Worm (Caenorhabditis elegans): Measurements from ENCODE around the gene pdf-2.

DNA sequence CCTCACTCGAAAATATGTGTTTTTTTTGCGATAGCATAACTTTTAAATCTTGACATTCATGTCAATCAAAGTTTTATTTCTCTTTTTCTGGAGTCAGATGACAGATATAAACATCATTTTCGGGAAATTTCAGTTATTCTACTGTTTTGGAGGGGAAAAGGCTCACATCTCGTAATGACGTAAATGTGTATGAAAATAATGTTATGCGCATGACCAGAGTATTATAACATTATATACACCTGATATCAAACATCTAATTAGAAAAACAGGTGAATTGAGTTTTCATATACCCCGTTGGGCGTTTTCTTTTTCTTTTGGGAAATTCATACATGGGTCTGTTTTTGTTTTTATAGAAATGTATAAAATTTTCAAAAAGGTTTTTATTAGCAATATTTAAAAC lies 18.9 kb upstream of the pdf-2 start:
- TF ChIP-seq ZK546.5 (tag; optimal IDR thresholded peaks at IDR 0.05) (no peak), Y55F3AM.14 (GFP tag; optimal IDR thresholded peaks at IDR 0.05) (no peak), unc-55 (GFP tag; optimal IDR thresholded peaks at IDR 0.05) (no peak), elt-1 (tag; optimal IDR thresholded peaks at IDR 0.05) (no peak), R02D3.7 (tag; optimal IDR thresholded peaks at IDR 0.05) (no peak), ztf-11 (tag; optimal IDR thresholded peaks at IDR 0.05) (no peak), aly-2 (tag; optimal IDR thresholded peaks at IDR 0.05) (no peak), mbf-1 (tag; optimal IDR thresholded peaks at IDR 0.05) (no peak), ama-1 (optimal IDR thresholded peaks at IDR 0.05) (no peak), lin-11 (tag; optimal IDR thresholded peaks at IDR 0.05) (no peak)
